Worm (Caenorhabditis elegans) whole organism, late embryonic: ENCODE data around the gene srz-20.

Experiments used
- F13H6.1 ChIP-seq: sonication (generic microtip); optimal IDR thresholded peaks from 2 replicates; lab custom pipeline; 2016; ENCODE audit warnings: missing genetic modification characterization, missing compliant biosample characterization
- K02D7.2 ChIP-seq: sonication (generic microtip); optimal IDR thresholded peaks from 2 replicates; lab custom pipeline; 2017; ENCODE audit warnings: mild to moderate bottlenecking, missing genetic modification characterization, missing compliant biosample characterization
- K09A11.1 ChIP-seq: sonication (generic microtip); optimal IDR thresholded peaks from 2 replicates; lab custom pipeline; 2017; ENCODE audit warnings: antibody characterized with exemption, mild to moderate bottlenecking, missing genetic modification characterization, missing compliant biosample characterization; ENCODE audit not compliant: insufficient read depth
- T23F11.4 ChIP-seq: fragments of 200-800 bp; sonication (Bioruptor generic); optimal IDR thresholded peaks from 2 replicates; lab custom pipeline; 2018; ENCODE audit warnings: mild to moderate bottlenecking, missing genetic modification characterization, missing compliant biosample characterization
- Y22D7AL.16 ChIP-seq: sonication (generic microtip); optimal IDR thresholded peaks from 2 replicates; lab custom pipeline; 2016; ENCODE audit warnings: missing genetic modification characterization, missing compliant biosample characterization
- ahr-1 ChIP-seq: sonication (generic microtip); optimal IDR thresholded peaks from 2 replicates; lab custom pipeline; 2016; ENCODE audit warnings: missing genetic modification characterization, missing compliant biosample characterization
- ama-1 ChIP-seq: fragments of 150-350 bp; optimal IDR thresholded peaks from 2 replicates; lab custom pipeline; 2014
- ceh-14 ChIP-seq: sonication (generic microtip); optimal IDR thresholded peaks from 2 replicates; lab custom pipeline; 2016; ENCODE audit warnings: missing genotype, missing genetic modification characterization, missing compliant biosample characterization
- ceh-18 ChIP-seq: sonication (generic microtip); optimal IDR thresholded peaks from 2 replicates; lab custom pipeline; 2016; ENCODE audit warnings: missing genetic modification characterization, missing compliant biosample characterization
- ceh-19 ChIP-seq: fragments of 200-800 bp; sonication (Bioruptor generic); optimal IDR thresholded peaks from 2 replicates; lab custom pipeline; 2018; ENCODE audit warnings: mild to moderate bottlenecking, missing genetic modification characterization, missing compliant biosample characterization
- ceh-2 ChIP-seq: sonication (generic microtip); optimal IDR thresholded peaks from 2 replicates; lab custom pipeline; 2016; ENCODE audit warnings: missing genotype, missing genetic modification characterization, missing compliant biosample characterization
- ceh-22 ChIP-seq: sonication (generic microtip); optimal IDR thresholded peaks from 2 replicates; lab custom pipeline; 2017; ENCODE audit warnings: missing biosample characterization, missing genetic modification characterization
- ceh-24 ChIP-seq: sonication (generic microtip); optimal IDR thresholded peaks from 2 replicates; lab custom pipeline; 2016; ENCODE audit warnings: mild to moderate bottlenecking, missing genetic modification characterization, missing compliant biosample characterization
- ceh-34 ChIP-seq: sonication (generic microtip); optimal IDR thresholded peaks from 2 replicates; lab custom pipeline; 2016; ENCODE audit warnings: mild to moderate bottlenecking, missing genetic modification characterization, missing compliant biosample characterization
- ceh-6 ChIP-seq: fragments of 200-800 bp; sonication (Bioruptor generic); optimal IDR thresholded peaks from 2 replicates; lab custom pipeline; 2018; ENCODE audit warnings: mild to moderate bottlenecking, missing genetic modification characterization, missing compliant biosample characterization
- ceh-9 ChIP-seq: sonication (generic microtip); optimal IDR thresholded peaks from 2 replicates; lab custom pipeline; 2016; ENCODE audit warnings: mild to moderate bottlenecking, missing genetic modification characterization, inconsistent platforms, missing compliant biosample characterization
- dmd-4 ChIP-seq: sonication (generic microtip); optimal IDR thresholded peaks from 2 replicates; lab custom pipeline; 2016; ENCODE audit warnings: borderline replicate concordance, missing genetic modification characterization, missing compliant biosample characterization
- dve-1 ChIP-seq: sonication (generic microtip); optimal IDR thresholded peaks from 2 replicates; lab custom pipeline; 2017; ENCODE audit warnings: antibody characterized with exemption, mild to moderate bottlenecking, missing genetic modification characterization, missing compliant biosample characterization
- elt-2 ChIP-seq: sonication (generic microtip); optimal IDR thresholded peaks from 2 replicates; lab custom pipeline; 2016; ENCODE audit warnings: missing genetic modification reagents, missing genetic modification characterization, missing compliant biosample characterization
- elt-4 ChIP-seq: sonication (generic microtip); optimal IDR thresholded peaks from 2 replicates; lab custom pipeline; 2016; ENCODE audit warnings: missing genetic modification characterization, missing compliant biosample characterization
- eyg-1 ChIP-seq: sonication (generic microtip); optimal IDR thresholded peaks from 2 replicates; lab custom pipeline; 2016; ENCODE audit warnings: missing genotype, missing genetic modification characterization, missing compliant biosample characterization
- fkh-10 ChIP-seq: fragments of 150-350 bp; optimal IDR thresholded peaks from 2 replicates; lab custom pipeline; 2014; ENCODE audit warnings: missing biosample characterization, missing genetic modification reagents, missing genetic modification characterization
- gmeb-2 ChIP-seq: sonication (generic microtip); optimal IDR thresholded peaks from 2 replicates; lab custom pipeline; 2016; ENCODE audit warnings: missing genetic modification characterization, inconsistent platforms, missing compliant biosample characterization
- hlh-30 ChIP-seq: sonication (generic microtip); optimal IDR thresholded peaks from 2 replicates; lab custom pipeline; 2017; ENCODE audit warnings: antibody characterized with exemption, missing genetic modification characterization, missing compliant biosample characterization; ENCODE audit not compliant: insufficient read depth
- hlh-8 ChIP-seq: sonication (generic microtip); optimal IDR thresholded peaks from 2 replicates; lab custom pipeline; 2016; ENCODE audit warnings: missing genotype, missing genetic modification characterization, missing compliant biosample characterization
- lim-6 ChIP-seq: sonication (generic microtip); optimal IDR thresholded peaks from 2 replicates; lab custom pipeline; 2016; ENCODE audit warnings: missing genetic modification characterization, missing compliant biosample characterization
- lin-11 ChIP-seq: fragments of 200-800 bp; sonication (Bioruptor generic); optimal IDR thresholded peaks from 2 replicates; lab custom pipeline; 2018; ENCODE audit warnings: mild to moderate bottlenecking, missing genetic modification characterization, missing compliant biosample characterization
- nfya-1 ChIP-seq: sonication (generic microtip); optimal IDR thresholded peaks from 2 replicates; lab custom pipeline; 2017; ENCODE audit warnings: missing genetic modification characterization, mild to moderate bottlenecking, missing compliant biosample characterization, antibody characterized with exemption, moderate library complexity
- nhr-11 ChIP-seq: fragments of 150-350 bp; optimal IDR thresholded peaks from 2 replicates; lab custom pipeline; 2014; ENCODE audit warnings: missing biosample characterization, missing genetic modification characterization
- npax-4 ChIP-seq: sonication (generic microtip); optimal IDR thresholded peaks from 2 replicates; lab custom pipeline; 2016; ENCODE audit warnings: missing genetic modification characterization, missing compliant biosample characterization
- pag-3 ChIP-seq: sonication (generic microtip); optimal IDR thresholded peaks from 2 replicates; lab custom pipeline; 2016; ENCODE audit warnings: missing compliant biosample characterization, missing genetic modification characterization, borderline replicate concordance
- pax-1 ChIP-seq: fragments of 150-350 bp; optimal IDR thresholded peaks from 2 replicates; lab custom pipeline; 2014; ENCODE audit warnings: missing biosample characterization, missing genetic modification characterization
- pha-4 ChIP-seq: fragments of 150-350 bp; optimal IDR thresholded peaks from 2 replicates; lab custom pipeline; 2018; ENCODE audit warnings: missing biosample characterization, missing genetic modification reagents, missing genetic modification characterization
- sdc-2 ChIP-seq: sonication (generic microtip); optimal IDR thresholded peaks from 2 replicates; lab custom pipeline; 2016; ENCODE audit warnings: missing genotype, missing genetic modification characterization, missing compliant biosample characterization
- sox-2 ChIP-seq: fragments of 200-800 bp; sonication (Bioruptor generic); IDR thresholded peaks from 2 replicates; pipeline ENCODE4 v1.3.6; 2022; ENCODE audit warnings: missing genetic modification reagents, missing genetic modification characterization, missing compliant biosample characterization
- sox-4 ChIP-seq: sonication (generic microtip); optimal IDR thresholded peaks from 2 replicates; lab custom pipeline; 2017; ENCODE audit warnings: mild to moderate bottlenecking, missing genetic modification characterization, inconsistent platforms, missing compliant biosample characterization
- syd-9 ChIP-seq: sonication (generic microtip); optimal IDR thresholded peaks from 2 replicates; lab custom pipeline; 2016; ENCODE audit warnings: mild to moderate bottlenecking, missing genetic modification characterization, moderate library complexity, missing compliant biosample characterization
- tbx-2 ChIP-seq: sonication (generic microtip); optimal IDR thresholded peaks from 2 replicates; lab custom pipeline; 2016; ENCODE audit warnings: missing genetic modification characterization, missing compliant biosample characterization
- tbx-7 ChIP-seq: sonication (generic microtip); optimal IDR thresholded peaks from 2 replicates; lab custom pipeline; 2016; ENCODE audit warnings: missing genotype, missing genetic modification characterization, missing compliant biosample characterization
- unc-3 ChIP-seq, 2 experiments: fragments of 200-800 bp in 1 of 2; sonication (Bioruptor generic) in 1 of 2; sonication (generic microtip) in 1 of 2; conservative IDR thresholded peaks in 1 of 2; optimal IDR thresholded peaks in 1 of 2; 2 replicates each; pipeline versions ENCODE4 v1.3.6 to Lab custom; 2016 to 2022; ENCODE audit warnings: missing compliant biosample characterization in 2 of 2, missing genetic modification characterization in 2 of 2, missing genetic modification reagents in 1 of 2
- unc-42 ChIP-seq: sonication (generic microtip); optimal IDR thresholded peaks from 2 replicates; lab custom pipeline; 2016; ENCODE audit warnings: missing genotype, missing genetic modification characterization, missing compliant biosample characterization
- unc-55 ChIP-seq: sonication (generic microtip); optimal IDR thresholded peaks from 2 replicates; lab custom pipeline; 2017; ENCODE audit warnings: missing biosample characterization, missing genetic modification reagents, missing genetic modification characterization
- zip-5 ChIP-seq: sonication (generic microtip); optimal IDR thresholded peaks from 2 replicates; lab custom pipeline; 2016; ENCODE audit warnings: missing genetic modification characterization, missing compliant biosample characterization

The srz-20 gene

DNA sequence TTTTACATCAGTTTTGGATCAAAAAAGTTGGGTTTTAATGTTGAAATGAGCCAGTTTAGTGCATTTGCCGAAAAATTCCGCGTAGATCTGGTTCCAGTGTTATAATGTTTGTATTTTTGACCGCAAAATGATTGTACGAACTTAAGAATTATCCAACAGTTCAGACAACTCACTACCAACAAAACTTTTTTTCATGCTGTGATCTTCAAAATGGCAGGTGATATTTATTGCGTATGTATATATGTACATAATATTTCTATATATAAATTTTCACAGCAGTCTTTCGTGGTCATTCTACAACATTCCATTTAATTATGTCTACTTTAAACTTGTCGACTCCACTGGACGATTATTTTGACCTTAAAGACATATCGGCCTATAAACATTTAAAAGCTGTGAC is at the start of gene srz-20:
Gene srz-20 (plus strand): TSS at position 301 of the 400 bp plus-strand sequence.
- TF ChIP-seq K09A11.1 (no peak), elt-4 (no peak), lim-6 (tag; lab: Kevin White, UChicago) (no peak), ama-1 (lab: Kevin White, UChicago) (no peak), dmd-4 (tag; lab: Kevin White, UChicago) (no peak), zip-5 (tag; lab: Kevin White, UChicago) (no peak), ceh-2 (no peak), ceh-14 (tag; lab: Kevin White, UChicago) (no peak), Y22D7AL.16 (no peak), sdc-2 (tag; lab: Kevin White, UChicago) (no peak), ahr-1 (tag; lab: Kevin White, UChicago) (no peak), ceh-22 (no peak), pha-4 (no peak), sox-2 (GFP tag; lab: Robert Waterston, UW) (no peak), tbx-2 (no peak), unc-3 (GFP tag; conservative IDR thresholded peaks at IDR 0.05; lab: Robert Waterston, UW) (no peak), unc-3 (tag; optimal IDR thresholded peaks at IDR 0.05; lab: Kevin White, UChicago) (no peak), ceh-6 (no peak), T23F11.4 (GFP tag; lab: Kevin White, UChicago) (no peak)
- TF ChIP-seq, all 69 proteins: peak for 0

- TF ChIP-seq unc-55 (GFP tag; lab: Kevin White, UChicago) = no peak
- no peak for TF ChIP-seq dve-1 (tag; lab: Kevin White, UChicago)
- TF ChIP-seq tbx-2 = no peak
- TF ChIP-seq ama-1 (lab: Kevin White, UChicago) = no peak
- no peak for TF ChIP-seq ceh-24
Measured at ce11 chrIV:3866018-3866417, 49.4 kb upstream of the srz-20 start.

DNA sequence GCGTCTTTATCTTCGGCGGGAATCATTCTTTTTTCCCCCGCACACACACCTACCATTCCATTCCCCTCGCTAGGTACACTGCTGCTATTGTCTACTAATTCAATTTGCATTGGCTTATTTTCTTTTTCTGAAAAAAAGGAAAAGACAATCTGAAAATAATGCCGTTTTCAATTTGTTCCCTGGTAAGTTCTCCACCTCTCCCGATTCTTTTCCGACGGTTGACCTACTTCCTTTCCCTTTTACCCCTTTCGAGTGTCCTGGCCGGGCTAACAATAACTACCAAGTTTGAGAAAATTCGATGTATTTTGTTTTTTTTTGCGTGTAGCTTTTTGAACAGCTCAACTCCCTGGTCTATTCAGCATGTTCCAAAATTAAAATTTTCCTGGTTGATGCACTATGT is 48.1 kb upstream of the srz-20 start, which contains the start of gene F37C4.4:
Gene F37C4.4 (plus strand): TSS at position 58 of the 400 bp plus-strand sequence.
- TF ChIP-seq nhr-11 (tag; lab: Kevin White, UChicago) (no peak), pag-3 (tag; lab: Kevin White, UChicago) (no peak), hlh-8 (tag; lab: Kevin White, UChicago) (no peak), K02D7.2 (no peak), ceh-9 (tag; lab: Kevin White, UChicago) (no peak), F13H6.1 (tag; lab: Kevin White, UChicago) (no peak), hlh-30 (tag; lab: Kevin White, UChicago) (no peak), ama-1 (lab: Kevin White, UChicago) (no peak), ceh-19 (GFP tag; lab: Kevin White, UChicago) (no peak), dve-1 (tag; lab: Kevin White, UChicago) (no peak), elt-4 (no peak), fkh-10 (GFP tag; lab: Kevin White, UChicago) (no peak), gmeb-2 (tag; lab: Kevin White, UChicago) (no peak), npax-4 (tag; lab: Kevin White, UChicago) (no peak), elt-2 (tag; lab: Kevin White, UChicago) (no peak), syd-9 (tag; lab: Kevin White, UChicago) (no peak)

- TF ChIP-seq eyg-1 (no peak), nfya-1 (tag; lab: Kevin White, UChicago) (no peak), unc-42 (tag; lab: Kevin White, UChicago) (no peak), lin-11 (tag; lab: Kevin White, UChicago) (no peak), tbx-7 (tag; lab: Kevin White, UChicago) (no peak), ceh-24 (no peak), ceh-18 (no peak), elt-4 (no peak), sox-4 (no peak), ceh-19 (GFP tag; lab: Kevin White, UChicago) (no peak), K02D7.2 (no peak), pax-1 (tag; lab: Kevin White, UChicago) (no peak), ceh-34 (tag; lab: Kevin White, UChicago) (no peak), ceh-9 (tag; lab: Kevin White, UChicago) (no peak), hlh-30 (tag; lab: Kevin White, UChicago) (no peak)
- TF ChIP-seq, all 69 proteins: peak for 0
Measured at ce11 chrIV:3869875-3870274, 45.5 kb upstream of the srz-20 start.
